Worm (Caenorhabditis elegans) whole organism, mixed stage, embryonic: ENCODE measurements around the gene mrp-7.

Experiments used
- bed-3 ChIP-seq: fragments of 200-800 bp; sonication (Bioruptor generic); optimal IDR thresholded peaks from 3 replicates; lab custom pipeline; 2018; ENCODE audit warnings: mild to moderate bottlenecking, missing genetic modification characterization, moderate library complexity, missing compliant biosample characterization
- blmp-1 ChIP-seq: fragments of 150-350 bp; optimal IDR thresholded peaks from 2 replicates; lab custom pipeline; 2014; ENCODE audit warnings: missing biosample characterization, missing genetic modification characterization
- ceh-39 ChIP-seq: fragments of 150-350 bp; optimal IDR thresholded peaks from 2 replicates; lab custom pipeline; 2014; ENCODE audit warnings: missing biosample characterization, missing genetic modification characterization
- ceh-43 ChIP-seq: fragments of 200-800 bp; sonication (Bioruptor generic); optimal IDR thresholded peaks from 2 replicates; lab custom pipeline; 2018; ENCODE audit warnings: mild to moderate bottlenecking, missing genetic modification characterization, moderate library complexity, missing compliant biosample characterization
- ceh-83 ChIP-seq: fragments of 200-800 bp; sonication (Bioruptor generic); optimal IDR thresholded peaks from 2 replicates; lab custom pipeline; 2018; ENCODE audit warnings: mild to moderate bottlenecking, missing genetic modification characterization, missing compliant biosample characterization
- ces-1 ChIP-seq: fragments of 150-350 bp; optimal IDR thresholded peaks from 2 replicates; lab custom pipeline; 2014; ENCODE audit warnings: missing biosample characterization, missing genetic modification reagents, missing genetic modification characterization
- drap-1 ChIP-seq: fragments of 200-800 bp; sonication (Bioruptor generic); optimal IDR thresholded peaks from 3 replicates; lab custom pipeline; 2018; ENCODE audit warnings: mild to moderate bottlenecking, missing genetic modification characterization, missing compliant biosample characterization
- elt-1 ChIP-seq: sonication (generic microtip); optimal IDR thresholded peaks from 2 replicates; lab custom pipeline; 2017; ENCODE audit warnings: missing genetic modification characterization, mild to moderate bottlenecking, missing compliant biosample characterization, antibody characterized with exemption, moderate library complexity, borderline replicate concordance; ENCODE audit not compliant: insufficient read depth
- elt-3 ChIP-seq: fragments of 150-350 bp; optimal IDR thresholded peaks from 2 replicates; lab custom pipeline; 2014; ENCODE audit warnings: missing biosample characterization, missing genetic modification characterization
- ham-2 ChIP-seq: fragments of 200-800 bp; sonication (Bioruptor generic); optimal IDR thresholded peaks from 2 replicates; lab custom pipeline; 2018; ENCODE audit warnings: mild to moderate bottlenecking, missing genetic modification characterization, missing compliant biosample characterization
- hlh-1 ChIP-seq: fragments of 150-350 bp; optimal IDR thresholded peaks from 2 replicates; lab custom pipeline; 2014; ENCODE audit warnings: missing biosample characterization, missing genetic modification reagents, missing genetic modification characterization
- lin-13 ChIP-seq: fragments of 150-350 bp; optimal IDR thresholded peaks from 2 replicates; lab custom pipeline; 2014; ENCODE audit warnings: missing biosample characterization, missing genetic modification characterization
- lin-32 ChIP-seq: fragments of 200-800 bp; sonication (Bioruptor generic); optimal IDR thresholded peaks from 2 replicates; lab custom pipeline; 2018; ENCODE audit warnings: mild to moderate bottlenecking, missing genetic modification characterization, missing compliant biosample characterization
- lsy-2 ChIP-seq: fragments of 150-350 bp; optimal IDR thresholded peaks from 2 replicates; lab custom pipeline; 2014; ENCODE audit warnings: missing biosample characterization, missing genetic modification characterization
- mep-1 ChIP-seq: fragments of 150-350 bp; optimal IDR thresholded peaks from 2 replicates; lab custom pipeline; 2017; ENCODE audit warnings: missing biosample characterization, missing genetic modification reagents, missing genetic modification characterization, inconsistent platforms
- mls-2 ChIP-seq: sonication (generic microtip); optimal IDR thresholded peaks from 2 replicates; lab custom pipeline; 2016; ENCODE audit warnings: mild to moderate bottlenecking, missing genetic modification characterization, moderate library complexity, missing compliant biosample characterization
- nhr-12 ChIP-seq: fragments of 150-350 bp; optimal IDR thresholded peaks from 2 replicates; lab custom pipeline; 2014; ENCODE audit warnings: missing biosample characterization, missing genetic modification characterization
- nhr-237 ChIP-seq: fragments of 150-350 bp; optimal IDR thresholded peaks from 2 replicates; lab custom pipeline; 2014; ENCODE audit warnings: missing biosample characterization, missing genetic modification characterization
- nhr-28 ChIP-seq: fragments of 150-350 bp; optimal IDR thresholded peaks from 2 replicates; lab custom pipeline; 2014; ENCODE audit warnings: missing biosample characterization, missing genetic modification characterization
- nhr-76 ChIP-seq: sonication (generic microtip); optimal IDR thresholded peaks from 2 replicates; lab custom pipeline; 2017; ENCODE audit warnings: missing biosample characterization, missing genetic modification characterization
- pha-4 ChIP-seq: fragments of 150-350 bp; optimal IDR thresholded peaks from 2 replicates; lab custom pipeline; 2018; ENCODE audit warnings: missing biosample characterization, missing genetic modification reagents, missing genetic modification characterization
- sem-2 ChIP-seq: fragments of 200-800 bp; sonication (Bioruptor generic); optimal IDR thresholded peaks from 2 replicates; lab custom pipeline; 2018; ENCODE audit warnings: mild to moderate bottlenecking, missing genetic modification characterization, missing compliant biosample characterization
- snpc-4 ChIP-seq: fragments of 150-350 bp; optimal IDR thresholded peaks from 2 replicates; lab custom pipeline; 2014; ENCODE audit warnings: missing biosample characterization, missing genetic modification characterization
- sptf-1 ChIP-seq: sonication (generic microtip); optimal IDR thresholded peaks from 2 replicates; lab custom pipeline; 2017; ENCODE audit warnings: mild to moderate bottlenecking, missing genetic modification characterization, moderate library complexity, missing compliant biosample characterization
- unc-120 ChIP-seq: sonication (generic microtip); optimal IDR thresholded peaks from 2 replicates; lab custom pipeline; 2017; ENCODE audit warnings: missing genetic modification characterization, missing compliant biosample characterization; ENCODE audit not compliant: poor library complexity, severe bottlenecking
- unc-39 ChIP-seq: fragments of 150-350 bp; optimal IDR thresholded peaks from 2 replicates; lab custom pipeline; 2014; ENCODE audit warnings: missing biosample characterization, missing genetic modification characterization
- unc-62 ChIP-seq: fragments of 150-350 bp; optimal IDR thresholded peaks from 2 replicates; lab custom pipeline; 2014; ENCODE audit warnings: missing biosample characterization, missing genetic modification reagents, missing genetic modification characterization
- zip-8 ChIP-seq: fragments of 150-350 bp; optimal IDR thresholded peaks from 2 replicates; lab custom pipeline; 2014; ENCODE audit warnings: missing biosample characterization, missing genetic modification characterization
- ztf-11 ChIP-seq: fragments of 150-350 bp; optimal IDR thresholded peaks from 2 replicates; lab custom pipeline; 2014; ENCODE audit warnings: missing biosample characterization, missing genetic modification characterization

The mrp-7 gene

ce11 chrV:19674543-19674942, at the start of gene mrp-7:
TSS of gene mrp-7 (plus strand) at chrV:19674843.
- no peak for TF ChIP-seq ham-2
- TF ChIP-seq lsy-2 (tag; lab: Kevin White, UChicago): no peak
- no peak for TF ChIP-seq ceh-83
- TF ChIP-seq ceh-43 (GFP tag; lab: Kevin White, UChicago): no peak
- TF ChIP-seq blmp-1: no peak
- no peak for TF ChIP-seq ceh-39 (tag; lab: Kevin White, UChicago)
- no peak for TF ChIP-seq bed-3 (GFP tag; lab: Kevin White, UChicago)
- no peak for TF ChIP-seq unc-120 (tag; lab: Kevin White, UChicago)
- no peak for TF ChIP-seq zip-8 (tag; lab: Kevin White, UChicago)
- TF ChIP-seq nhr-28 (tag; lab: Kevin White, UChicago): no peak
- TF ChIP-seq snpc-4 (tag; lab: Kevin White, UChicago): no peak

ce11 chrV:19625719-19626118, 48.9 kb upstream of the mrp-7 start:
- no peak for TF ChIP-seq sptf-1 (tag; lab: Kevin White, UChicago)
- TF ChIP-seq snpc-4 (tag; lab: Kevin White, UChicago): no peak
- no peak for TF ChIP-seq nhr-12 (tag; lab: Kevin White, UChicago)
- no peak for TF ChIP-seq sem-2 (GFP tag; lab: Kevin White, UChicago)
- no peak for TF ChIP-seq pha-4 (tag; lab: Kevin White, UChicago)
- no peak for TF ChIP-seq mls-2 (tag; lab: Kevin White, UChicago)
- no peak for TF ChIP-seq unc-39 (tag; lab: Kevin White, UChicago)
- TF ChIP-seq elt-3 (tag; lab: Kevin White, UChicago): no peak
- TF ChIP-seq nhr-28 (tag; lab: Kevin White, UChicago): no peak
- no peak for TF ChIP-seq ceh-43 (GFP tag; lab: Kevin White, UChicago)
- TF ChIP-seq ceh-39 (tag; lab: Kevin White, UChicago): no peak
- TF ChIP-seq hlh-1 (tag; lab: Kevin White, UChicago): no peak
- TF ChIP-seq ztf-11 (tag; lab: Kevin White, UChicago): no peak
- TF ChIP-seq ces-1 (GFP tag; lab: Kevin White, UChicago): no peak
- no peak for TF ChIP-seq lin-32 (GFP tag; lab: Kevin White, UChicago)
- TF ChIP-seq elt-1 (tag; lab: Kevin White, UChicago): no peak
- no peak for TF ChIP-seq nhr-76 (tag; lab: Kevin White, UChicago)
- TF ChIP-seq blmp-1: no peak

ce11 chrV:19629544-19629943, 45.1 kb upstream of the mrp-7 start:
- TF ChIP-seq unc-62: no peak
- TF ChIP-seq ceh-83: no peak
- TF ChIP-seq nhr-12 (tag; lab: Kevin White, UChicago): no peak
- no peak for TF ChIP-seq mep-1 (tag; lab: Kevin White, UChicago)

ce11 chrV:19629973-19630372, 44.7 kb upstream of the mrp-7 start:
- TF ChIP-seq drap-1 (GFP tag; lab: Kevin White, UChicago): peak; percentile 67
- no peak for TF ChIP-seq sem-2 (GFP tag; lab: Kevin White, UChicago)

ce11 chrV:19630569-19630968, 44.1 kb upstream of the mrp-7 start:
- TF ChIP-seq nhr-12 (tag; lab: Kevin White, UChicago) (no peak), zip-8 (tag; lab: Kevin White, UChicago) (no peak), lin-32 (GFP tag; lab: Kevin White, UChicago) (no peak), hlh-1 (tag; lab: Kevin White, UChicago) (no peak), lin-13 (no peak), mls-2 (tag; lab: Kevin White, UChicago) (peak; percentile 22)

ce11 chrV:19632546-19632945, 42.1 kb upstream of the mrp-7 start, which contains the start of gene Y43F8C.5:
TSS of gene Y43F8C.5 (minus strand) at chrV:19632646.
- TF ChIP-seq nhr-237 (tag; lab: Kevin White, UChicago) (no peak), ztf-11 (tag; lab: Kevin White, UChicago) (no peak), unc-120 (tag; lab: Kevin White, UChicago) (no peak)
